Worm (Caenorhabditis elegans) whole organism, L4/young adult: ENCODE data around the gene F41F3.9.

Experiments used
- W03F9.2 ChIP-seq: fragments of 150-350 bp; optimal IDR thresholded peaks from 2 replicates; lab custom pipeline; 2014; ENCODE audit warnings: missing biosample characterization, missing genetic modification characterization
- dao-5 ChIP-seq: sonication (generic microtip); optimal IDR thresholded peaks from 2 replicates; lab custom pipeline; 2016; ENCODE audit warnings: missing genotype, missing genetic modification characterization, moderate library complexity, missing compliant biosample characterization
- him-1 ChIP-seq: sonication (generic microtip); optimal IDR thresholded peaks from 2 replicates; lab custom pipeline; 2016; ENCODE audit warnings: missing genotype, missing genetic modification reagents, missing genetic modification characterization, missing compliant biosample characterization

- TF ChIP-seq W03F9.2 (tag; lab: Kevin White, UChicago): no peak
- no peak for TF ChIP-seq dao-5 (tag; lab: Kevin White, UChicago)
- no peak for TF ChIP-seq him-1
Measured at ce11 chrV:4684137-4684536, 28.9 kb downstream of the F41F3.9 start.
